Fruit fly (Drosophila melanogaster): ENCODE results near the gene Pli.

Gene Pli

dm6 chr3R:23931095-23931728 is 41.4 kb upstream of the Pli start, which contains the start of the genes Rpt2 and CG13599 (continued):
- TF ChIP-seq Doc2 (GFP tag; IDR thresholded peaks at IDR 0.05) (no peak), tap (tag; optimal IDR thresholded peaks at IDR 0.05) (no peak), CG2116 (GFP tag; optimal IDR thresholded peaks at IDR 0.05) (peak; percentile 76), CG15601 (tag; optimal IDR thresholded peaks at IDR 0.05) (peak; percentile 48), Hr51 (GFP tag; optimal IDR thresholded peaks at IDR 0.05) (no peak), pzg (GFP tag; optimal IDR thresholded peaks at IDR 0.05) (peak; percentile 87), unc-4 (GFP tag; IDR thresholded peaks at IDR 0.05; ENCODE audit: partially characterized antibody) (peak; percentile 63), fd96Cb (tag; optimal IDR thresholded peaks at IDR 0.05) (no peak), Max (GFP tag; optimal IDR thresholded peaks at IDR 0.05) (peak; percentile 32), CG17361 (GFP tag; IDR thresholded peaks at IDR 0.05) (peak; percentile 41; the same call in 1 of the 3 replicates), Dp (GFP tag; optimal IDR thresholded peaks at IDR 0.05) (peak; percentile 85), NFAT (GFP tag; IDR thresholded peaks at IDR 0.05) (no peak), fd102C (GFP tag; optimal IDR thresholded peaks at IDR 0.05) (no peak), NK7.1 (GFP tag; optimal IDR thresholded peaks at IDR 0.05) (no peak), CG17829 (tag; optimal IDR thresholded peaks at IDR 0.05) (peak; percentile 28), dan (GFP tag; IDR thresholded peaks at IDR 0.05) (no peak), CG7745 (tag; optimal IDR thresholded peaks at IDR 0.05) (no peak), vnd (GFP tag; IDR thresholded peaks at IDR 0.05; ENCODE audit: partially characterized antibody) (0 out of 3 replicates have a peak, but pooled peaks have one; percentile 44), CG12219 (GFP tag; optimal IDR thresholded peaks at IDR 0.05) (no peak), CG9727 (GFP tag; optimal IDR thresholded peaks at IDR 0.05) (no peak), CG7556 (GFP tag; optimal IDR thresholded peaks at IDR 0.05) (no peak), CG10267 (tag; optimal IDR thresholded peaks at IDR 0.05) (peak; percentile 69), Doc3 (GFP tag; IDR thresholded peaks at IDR 0.05; ENCODE audit: partially characterized antibody) (peak; percentile 40; the same call in 1 of the 3 replicates), CG31441 (GFP tag; IDR thresholded peaks at IDR 0.05) (peak; percentile 78), gcm (GFP tag; optimal IDR thresholded peaks at IDR 0.05) (peak; percentile 11), CG16813 (GFP tag; IDR thresholded peaks at IDR 0.05; ENCODE audit: partially characterized antibody) (peak; percentile 59), CG17385 (GFP tag; optimal IDR thresholded peaks at IDR 0.05) (peak; percentile 27), D19A (tag; optimal IDR thresholded peaks at IDR 0.05) (peak; percentile 20), Hmx (GFP tag; optimal IDR thresholded peaks at IDR 0.05) (no peak), CG33557 (GFP tag; optimal IDR thresholded peaks at IDR 0.05) (peak; percentile 0), Lhr (GFP tag; optimal IDR thresholded peaks at IDR 0.05) (peak; percentile 43), chinmo (GFP tag; IDR thresholded peaks at IDR 0.05; ENCODE audit: partially characterized antibody) (0 out of 4 replicates have a peak, but pooled peaks have one; percentile 14), CG11093 (GFP tag; IDR thresholded peaks at IDR 0.05) (no peak), HLH54F (GFP tag; optimal IDR thresholded peaks at IDR 0.05) (peak; percentile 12), MBD-R2 (GFP tag; IDR thresholded peaks at IDR 0.05) (peak; percentile 74), kay (GFP tag; optimal IDR thresholded peaks at IDR 0.05) (peak; percentile 49), Myb (GFP tag; optimal IDR thresholded peaks at IDR 0.05) (peak; percentile 64), lilli (GFP tag; optimal IDR thresholded peaks at IDR 0.05) (peak; percentile 34), Med (GFP tag) (peak; percentile 78), CG14710 (tag; optimal IDR thresholded peaks at IDR 0.05) (peak; percentile 84), exex (tag; optimal IDR thresholded peaks at IDR 0.05) (peak; percentile 6), Ets97D (GFP tag; optimal IDR thresholded peaks at IDR 0.05) (peak; percentile 69), zfh2 (GFP tag; optimal IDR thresholded peaks at IDR 0.05) (no peak), eve (GFP tag; optimal IDR thresholded peaks at IDR 0.05) (no peak), CG10147 (GFP tag; optimal IDR thresholded peaks at IDR 0.05) (no peak), dpn (GFP tag; optimal IDR thresholded peaks at IDR 0.05) (no peak), trem (tag; optimal IDR thresholded peaks at IDR 0.05) (peak; percentile 85), CG13624 (GFP tag; optimal IDR thresholded peaks at IDR 0.05) (peak; percentile 47)

Measured in whole organism, embryonic.